Worm (Caenorhabditis elegans): Measurements from ENCODE around the gene cyn-7.

ce11 chrV:15156504-15156903, 30.7 kb downstream of the cyn-7 start:
- TF ChIP-seq unc-39 (tag; optimal IDR thresholded peaks at IDR 0.05) (no peak), sptf-1 (tag; optimal IDR thresholded peaks at IDR 0.05) (no peak), nhr-76 (tag; optimal IDR thresholded peaks at IDR 0.05) (no peak), pha-4 (tag; optimal IDR thresholded peaks at IDR 0.05) (no peak), lsy-2 (tag; optimal IDR thresholded peaks at IDR 0.05) (no peak), nhr-237 (tag; optimal IDR thresholded peaks at IDR 0.05) (no peak), bed-3 (GFP tag; optimal IDR thresholded peaks at IDR 0.05) (no peak)

Data from whole organism, mixed stage, embryonic.